Fruit fly (Drosophila melanogaster): ENCODE data around the gene Ugalt.

Gene Ugalt

dm6 chrX:2703693-2704092 is at the start of gene Ugalt:
Gene Ugalt, minus strand, starts transcription at chrX:2703852.
- no peak for TF ChIP-seq Dll (optimal IDR thresholded peaks at IDR 0.05)
- no peak for TF ChIP-seq usp (GFP tag; optimal IDR thresholded peaks at IDR 0.05)
- no peak for TF ChIP-seq pan (optimal IDR thresholded peaks at IDR 0.05)

dm6 chrX:2749693-2750092 is 46.0 kb upstream of the Ugalt start:
- TF ChIP-seq EcR (GFP tag; optimal IDR thresholded peaks at IDR 0.05) = no peak
- TF ChIP-seq usp (GFP tag; optimal IDR thresholded peaks at IDR 0.05) = no peak
- TF ChIP-seq pan (optimal IDR thresholded peaks at IDR 0.05) = no peak
- no peak for TF ChIP-seq psq (optimal IDR thresholded peaks at IDR 0.05)
- TF ChIP-seq CG8478 (optimal IDR thresholded peaks at IDR 0.05) = no peak

DNA sequence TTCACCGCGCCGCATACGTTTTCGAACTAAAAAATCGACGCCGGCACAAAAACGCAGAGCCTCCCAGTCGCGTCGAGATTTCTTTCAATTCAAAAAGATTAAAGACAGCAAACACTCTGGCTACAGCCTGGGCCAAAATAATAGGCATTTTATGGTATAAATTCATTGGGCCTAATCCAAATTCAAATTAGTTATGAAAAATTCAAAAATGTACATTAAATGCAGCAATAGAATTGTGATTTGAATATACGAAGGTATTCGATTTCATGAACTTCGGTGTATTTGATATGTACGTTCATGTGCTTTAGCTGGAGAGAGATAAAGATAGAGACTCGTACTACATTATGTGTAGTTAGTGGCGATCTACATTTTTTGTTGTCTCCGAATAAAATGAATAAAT is 40.4 kb upstream of the Ugalt start, which contains the start of gene Syx4:
Gene Syx4 (minus strand): TSS at position 35 of the 400 bp plus-strand sequence.
- TF ChIP-seq usp (GFP tag; optimal IDR thresholded peaks at IDR 0.05) (no peak), psq (optimal IDR thresholded peaks at IDR 0.05) (no peak), CG8478 (optimal IDR thresholded peaks at IDR 0.05) (no peak), pan (optimal IDR thresholded peaks at IDR 0.05) (no peak)

DNA sequence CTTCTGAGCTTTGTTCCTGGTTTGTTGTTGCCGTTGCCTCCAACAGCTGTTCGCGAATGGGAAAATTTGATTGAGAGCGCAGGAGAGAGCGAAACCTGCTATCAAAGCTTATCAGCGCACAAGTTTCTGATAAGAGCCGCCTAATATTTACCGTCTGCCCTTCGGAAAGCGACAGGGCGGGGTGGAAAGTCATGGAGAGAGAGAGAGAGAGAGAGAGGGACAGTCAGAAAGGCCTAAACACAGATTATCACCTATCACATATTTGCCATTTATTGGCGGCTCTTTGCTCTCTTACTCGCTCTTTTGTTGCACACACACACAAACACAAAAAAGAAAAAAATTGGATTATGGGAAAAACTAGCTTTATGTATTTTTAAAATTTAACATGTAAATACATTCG is 39.9 kb upstream of the Ugalt start:
- TF ChIP-seq pan (optimal IDR thresholded peaks at IDR 0.05) (no peak), usp (GFP tag; optimal IDR thresholded peaks at IDR 0.05) (no peak), Dll (optimal IDR thresholded peaks at IDR 0.05) (no peak), CG8478 (optimal IDR thresholded peaks at IDR 0.05) (no peak), EcR (GFP tag; optimal IDR thresholded peaks at IDR 0.05) (no peak), psq (optimal IDR thresholded peaks at IDR 0.05) (no peak)

- TF ChIP-seq psq (optimal IDR thresholded peaks at IDR 0.05) = no peak
- no peak for TF ChIP-seq usp (GFP tag; optimal IDR thresholded peaks at IDR 0.05)
- no peak for TF ChIP-seq EcR (GFP tag; optimal IDR thresholded peaks at IDR 0.05)
- no peak for TF ChIP-seq CG8478 (optimal IDR thresholded peaks at IDR 0.05)
- no peak for TF ChIP-seq Dll (optimal IDR thresholded peaks at IDR 0.05)
- TF ChIP-seq pan (optimal IDR thresholded peaks at IDR 0.05) = no peak
These were observed 39.4 kb upstream of the Ugalt start for dm6 chrX:2743020-2743419.

- TF ChIP-seq pan (optimal IDR thresholded peaks at IDR 0.05) (no peak), psq (optimal IDR thresholded peaks at IDR 0.05) (no peak), usp (GFP tag; optimal IDR thresholded peaks at IDR 0.05) (no peak), CG8478 (optimal IDR thresholded peaks at IDR 0.05) (no peak), EcR (GFP tag; optimal IDR thresholded peaks at IDR 0.05) (no peak), Dll (optimal IDR thresholded peaks at IDR 0.05) (no peak)
These were observed 38.4 kb upstream of the Ugalt start for dm6 chrX:2742067-2742466.

DNA sequence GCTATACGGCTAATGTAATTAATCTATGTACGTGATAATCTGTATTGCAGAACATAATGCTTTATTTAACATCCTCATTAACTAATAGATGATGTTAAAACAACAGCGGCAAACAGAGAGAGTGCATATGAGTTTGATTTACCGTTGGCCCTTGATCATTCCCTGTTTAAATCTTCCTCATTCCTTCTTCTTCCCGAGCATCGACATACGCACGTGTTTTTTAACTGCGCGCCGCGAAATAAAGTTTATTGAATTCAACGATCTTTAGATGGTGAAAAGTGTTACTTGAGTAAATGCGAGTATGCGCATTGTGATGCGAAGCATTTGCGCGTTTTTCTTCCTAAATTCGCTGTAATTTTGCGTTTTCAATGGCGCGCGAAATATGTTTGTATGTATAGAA is 36.4 kb upstream of the Ugalt start, which contains the start of gene kirre:
Gene kirre (plus strand): TSS at position 301 of the 400 bp plus-strand sequence.
- TF ChIP-seq psq (optimal IDR thresholded peaks at IDR 0.05) (no peak), Dll (optimal IDR thresholded peaks at IDR 0.05) (no peak), EcR (GFP tag; optimal IDR thresholded peaks at IDR 0.05) (no peak), CG8478 (optimal IDR thresholded peaks at IDR 0.05) (no peak), pan (optimal IDR thresholded peaks at IDR 0.05) (no peak), usp (GFP tag; optimal IDR thresholded peaks at IDR 0.05) (no peak)

DNA sequence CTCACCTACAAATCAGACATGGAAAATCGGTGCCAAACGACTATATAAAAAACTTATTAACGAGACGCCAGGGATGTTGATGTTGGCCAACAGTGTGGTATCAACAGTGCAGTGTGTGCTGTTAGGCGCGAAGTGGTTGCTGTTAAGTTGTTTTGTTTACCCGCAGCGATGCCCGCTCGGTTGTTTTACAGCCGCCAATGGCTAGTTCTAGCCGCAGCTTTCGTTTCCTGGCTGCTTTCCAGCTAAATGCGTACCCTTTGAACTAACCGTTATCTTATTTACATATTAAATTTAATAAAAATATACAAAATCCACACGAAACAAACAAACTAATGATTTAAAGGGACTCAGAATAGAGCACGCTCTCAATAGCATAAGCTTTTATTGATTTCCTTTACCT is 35.0 kb upstream of the Ugalt start, which contains the start of gene crm:
Gene crm (minus strand): TSS at position 111 of the 400 bp plus-strand sequence.
- no peak for TF ChIP-seq usp (GFP tag; optimal IDR thresholded peaks at IDR 0.05)
- TF ChIP-seq pan (optimal IDR thresholded peaks at IDR 0.05) = no peak
- TF ChIP-seq Dll (optimal IDR thresholded peaks at IDR 0.05) = no peak
- no peak for TF ChIP-seq CG8478 (optimal IDR thresholded peaks at IDR 0.05)
- no peak for TF ChIP-seq psq (optimal IDR thresholded peaks at IDR 0.05)
- no peak for TF ChIP-seq EcR (GFP tag; optimal IDR thresholded peaks at IDR 0.05)

DNA sequence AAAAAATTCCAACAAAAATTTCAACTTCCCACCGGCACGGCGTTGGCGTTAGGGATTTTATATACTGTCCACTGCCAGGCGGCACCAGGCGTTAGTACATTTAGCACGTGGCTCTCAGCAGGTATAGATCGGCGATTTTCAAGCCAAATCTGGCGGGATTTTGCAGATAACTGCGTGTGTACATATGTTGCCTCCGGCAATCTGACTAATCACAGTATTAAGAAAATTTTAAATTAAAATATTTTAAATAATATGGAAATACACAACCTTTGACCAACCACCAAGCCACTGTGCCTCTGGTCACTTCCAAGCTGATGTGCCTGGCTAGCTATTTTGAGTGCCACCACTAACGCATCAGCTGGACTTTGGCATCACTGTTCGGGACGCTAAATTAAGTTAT is 28.5 kb upstream of the Ugalt start, which contains the start of the genes ttm50 and CG2712:
Gene ttm50 (minus strand): TSS at position 64 of the 400 bp plus-strand sequence.
Gene CG2712 (plus strand): TSS at position 343 of the 400 bp plus-strand sequence.
- TF ChIP-seq CG8478 (optimal IDR thresholded peaks at IDR 0.05) = no peak
- TF ChIP-seq Dll (optimal IDR thresholded peaks at IDR 0.05) = no peak
- TF ChIP-seq usp (GFP tag; optimal IDR thresholded peaks at IDR 0.05) = no peak
- TF ChIP-seq pan (optimal IDR thresholded peaks at IDR 0.05) = no peak
- no peak for TF ChIP-seq EcR (GFP tag; optimal IDR thresholded peaks at IDR 0.05)
- no peak for TF ChIP-seq psq (optimal IDR thresholded peaks at IDR 0.05)

DNA sequence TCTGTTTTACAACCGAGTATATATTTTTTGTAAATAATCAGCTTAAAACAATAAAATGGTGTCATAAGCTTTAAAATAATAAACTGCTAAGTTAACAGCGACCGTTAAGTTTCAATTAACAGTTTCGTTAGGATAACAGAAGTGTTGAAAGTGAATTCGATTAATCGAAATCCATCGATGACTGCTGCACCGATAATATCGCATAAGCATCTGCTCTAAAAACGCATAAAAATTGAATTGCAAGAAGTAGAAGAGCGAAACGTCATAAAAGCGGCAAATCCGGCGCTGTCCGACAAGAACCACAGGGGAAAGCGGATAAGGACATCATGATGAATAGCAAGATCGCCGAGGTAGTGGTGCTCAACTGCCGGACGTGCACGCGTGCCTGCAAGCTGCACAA is 23.9 kb upstream of the Ugalt start, which contains the start of gene dwg:
Gene dwg (plus strand): TSS at position 193 of the 400 bp plus-strand sequence.
- TF ChIP-seq CG8478 (optimal IDR thresholded peaks at IDR 0.05) = no peak
- TF ChIP-seq EcR (GFP tag; optimal IDR thresholded peaks at IDR 0.05) = no peak

DNA sequence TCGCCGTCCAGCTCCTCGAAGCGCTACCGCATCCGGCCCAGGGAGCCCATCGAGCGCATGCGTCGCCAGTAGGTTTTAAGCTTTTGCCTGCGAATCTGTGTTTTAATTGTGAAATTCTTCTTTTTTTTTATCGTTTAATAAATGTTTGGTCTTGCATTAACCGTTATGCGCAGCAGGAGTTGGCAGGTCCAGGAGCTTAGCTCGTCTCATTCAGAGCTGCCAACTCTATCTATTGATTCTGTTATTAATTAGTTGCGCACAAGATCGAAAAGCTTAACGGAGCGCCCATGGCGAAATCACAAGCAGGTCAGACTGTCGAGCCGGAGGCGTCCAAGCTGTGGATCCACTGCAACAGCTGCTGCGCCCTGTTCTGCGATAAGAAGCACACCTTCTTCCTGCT is 22.8 kb upstream of the Ugalt start, which contains the start of gene vilya:
Gene vilya (plus strand): TSS at position 259 of the 400 bp plus-strand sequence.
- TF ChIP-seq pan (optimal IDR thresholded peaks at IDR 0.05) (no peak), usp (GFP tag; optimal IDR thresholded peaks at IDR 0.05) (no peak), psq (optimal IDR thresholded peaks at IDR 0.05) (no peak), EcR (GFP tag; optimal IDR thresholded peaks at IDR 0.05) (no peak), Dll (optimal IDR thresholded peaks at IDR 0.05) (no peak), CG8478 (optimal IDR thresholded peaks at IDR 0.05) (no peak)

dm6 chrX:2720122-2720521 is 16.5 kb upstream of the Ugalt start, which contains the start of gene CG2701:
Gene CG2701, minus strand, starts transcription at chrX:2720327.
- TF ChIP-seq EcR (GFP tag; optimal IDR thresholded peaks at IDR 0.05) (no peak), CG8478 (optimal IDR thresholded peaks at IDR 0.05) (no peak), pan (optimal IDR thresholded peaks at IDR 0.05) (no peak), usp (GFP tag; optimal IDR thresholded peaks at IDR 0.05) (no peak), Dll (optimal IDR thresholded peaks at IDR 0.05) (no peak), psq (optimal IDR thresholded peaks at IDR 0.05) (no peak)

dm6 chrX:2714730-2715129 is 11.1 kb upstream of the Ugalt start:
- TF ChIP-seq Dll (optimal IDR thresholded peaks at IDR 0.05) (no peak), psq (optimal IDR thresholded peaks at IDR 0.05) (no peak), CG8478 (optimal IDR thresholded peaks at IDR 0.05) (no peak), EcR (GFP tag; optimal IDR thresholded peaks at IDR 0.05) (no peak), pan (optimal IDR thresholded peaks at IDR 0.05) (no peak), usp (GFP tag; optimal IDR thresholded peaks at IDR 0.05) (no peak)
